Fruit fly (Drosophila melanogaster) Kc167 (cell line): Measurements from ENCODE around the gene Gr64a.

Source experiments
- Myc ChIP-seq: fragments of >200 bp; optimal IDR thresholded peaks from 2 replicates; lab custom pipeline; 2017; ENCODE audit warnings: missing external identifiers
- Sin3A ChIP-seq: fragments of >200 bp; optimal IDR thresholded peaks from 2 replicates; lab custom pipeline; 2018; ENCODE audit warnings: missing external identifiers
- h ChIP-seq: fragments of >200 bp; optimal IDR thresholded peaks from 3 replicates; lab custom pipeline; 2018; ENCODE audit warnings: missing external identifiers
- insv ChIP-seq: fragments of >200 bp; optimal IDR thresholded peaks from 3 replicates; lab custom pipeline; 2018; ENCODE audit warnings: missing external identifiers
- psq ChIP-seq: fragments of >200 bp; optimal IDR thresholded peaks from 2 replicates; lab custom pipeline; 2017; ENCODE audit warnings: missing external identifiers
- ttk ChIP-seq: sonication (Bioruptor generic); optimal IDR thresholded peaks from 2 replicates; lab custom pipeline; 2017; ENCODE audit warnings: missing external identifiers

The Gr64a gene

dm6 chr3L:4072717-4073116 lies 46.1 kb downstream of the Gr64a start:
- no peak for TF ChIP-seq psq (lab: Kevin White, UChicago)
- TF ChIP-seq Sin3A (lab: Kevin White, UChicago): no peak
- TF ChIP-seq h (lab: Kevin White, UChicago): no peak
- no peak for TF ChIP-seq Myc
- no peak for TF ChIP-seq insv (lab: Kevin White, UChicago)
- TF ChIP-seq ttk (lab: Kevin White, UChicago): no peak

dm6 chr3L:4073755-4074154 lies 47.2 kb downstream of the Gr64a start, which contains the start of gene Faa:
Gene Faa (minus strand): TSS chr3L:4073954.
- TF ChIP-seq Sin3A (lab: Kevin White, UChicago): no peak
- no peak for TF ChIP-seq psq (lab: Kevin White, UChicago)
- no peak for TF ChIP-seq insv (lab: Kevin White, UChicago)

- TF ChIP-seq Sin3A (lab: Kevin White, UChicago): no peak
- no peak for TF ChIP-seq Myc
- no peak for TF ChIP-seq h (lab: Kevin White, UChicago)
- no peak for TF ChIP-seq insv (lab: Kevin White, UChicago)
- TF ChIP-seq ttk (lab: Kevin White, UChicago): no peak
- TF ChIP-seq psq (lab: Kevin White, UChicago): no peak
Measured at dm6 chr3L:4076907-4077306, 50.3 kb downstream of the Gr64a start.
